Fruit fly (Drosophila melanogaster) whole organism, embryonic: ENCODE data around the gene Mco1.

Experiments used
- Aef1 ChIP-seq: fragments of 200-800 bp; sonication (Bioruptor generic); IDR thresholded peaks from 3 replicates; pipeline ENCODE4 v1.3.6; 2022; ENCODE audit warnings: missing biosample characterization, missing genetic modification characterization
- HLH54F ChIP-seq: fragments of 200-800 bp; sonication (Bioruptor generic); optimal IDR thresholded peaks from 3 replicates; lab custom pipeline; 2016; ENCODE audit warnings: missing biosample characterization, missing genetic modification characterization
- sisA ChIP-seq: fragments of 200-800 bp; sonication (Bioruptor generic); IDR thresholded peaks from 2 replicates; pipeline ENCODE4 v1.3.6; 2022; ENCODE audit warnings: missing biosample characterization, missing genetic modification characterization

DNA sequence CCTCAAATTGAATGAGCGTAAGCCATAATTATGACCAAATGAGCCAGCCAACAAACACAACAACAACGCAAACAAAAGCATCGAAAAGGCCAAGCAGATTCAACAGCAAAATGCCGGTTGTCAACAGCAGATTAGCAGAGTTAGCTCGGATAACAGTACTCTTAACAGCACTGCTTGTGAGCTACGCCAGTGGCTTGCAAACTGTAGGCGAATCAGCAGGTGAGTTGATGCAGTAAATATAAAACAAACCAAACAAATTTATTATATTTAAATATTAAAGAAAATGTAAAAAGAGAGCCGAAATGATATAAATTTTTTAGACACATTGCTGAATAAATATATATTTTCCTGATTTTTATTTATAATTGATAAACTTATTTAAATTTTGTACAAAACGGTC is 4.3 kb downstream of the Mco1 start:
- TF ChIP-seq Aef1 (GFP tag; lab: Robert Waterston, UW), result no peak
- TF ChIP-seq sisA (GFP tag; lab: Robert Waterston, UW), result no peak
- TF ChIP-seq HLH54F, result no peak
